Worm (Caenorhabditis elegans) whole organism, L4 larva: ENCODE measurements around the gene T20D3.14.
"Not testable (repeated sequence)": the region's sequence is repeated elsewhere in the genome, so short reads cannot be mapped to it uniquely, and the experiment has no call there.

Source experiments
- daf-16 ChIP-seq, 3 experiments: sonication (generic microtip); optimal IDR thresholded peaks; 2 replicates each; lab custom pipeline; 2016 to 2017; ENCODE audit warnings: missing genetic modification characterization in 3 of 3, missing genetic modification reagents in 3 of 3, mild to moderate bottlenecking in 2 of 3, missing compliant biosample characterization in 2 of 3, missing biosample characterization in 1 of 3, moderate library complexity in 1 of 3
- egl-27 ChIP-seq: sonication (generic microtip); optimal IDR thresholded peaks from 3 replicates; lab custom pipeline; 2017; ENCODE audit warnings: missing biosample characterization, missing genetic modification reagents, missing genetic modification characterization
- nhr-237 ChIP-seq: sonication (generic microtip); optimal IDR thresholded peaks from 2 replicates; lab custom pipeline; 2017; ENCODE audit warnings: missing biosample characterization, missing genetic modification characterization
- nhr-76 ChIP-seq: fragments of 150-350 bp; optimal IDR thresholded peaks from 2 replicates; lab custom pipeline; 2014; ENCODE audit warnings: missing biosample characterization, missing genetic modification characterization
- nhr-77 ChIP-seq: fragments of 150-350 bp; optimal IDR thresholded peaks from 2 replicates; lab custom pipeline; 2014; ENCODE audit warnings: missing biosample characterization, missing genetic modification characterization

DNA sequence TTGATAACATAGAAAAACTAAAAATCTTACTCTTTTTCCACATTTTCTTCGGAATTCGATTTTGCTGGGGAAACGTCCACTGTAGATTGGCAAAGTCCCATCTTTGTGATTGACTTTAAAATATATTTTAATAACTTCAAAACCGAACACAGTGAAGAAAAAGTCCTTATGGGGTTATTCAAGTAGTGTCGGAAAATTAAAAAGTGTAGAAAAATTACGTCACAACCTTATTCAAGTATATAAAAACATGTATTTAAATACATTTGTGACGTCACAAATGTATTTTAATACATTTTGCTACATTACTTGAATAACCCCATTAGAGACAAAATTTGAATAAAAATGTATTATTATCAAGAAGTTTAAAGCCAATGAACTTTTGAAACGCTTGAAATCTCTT lies 22.9 kb downstream of the T20D3.14 start, which contains the start of gene F49C12.7:
- not testable (repeated sequence) for TF ChIP-seq daf-16 (GFP tag; optimal IDR thresholded peaks at IDR 0.05; lab: Kevin White, UChicago); daf-16 (tag; optimal IDR thresholded peaks at IDR 0.05; lab: Kevin White, UChicago); nhr-77 (tag; lab: Kevin White, UChicago); nhr-76 (tag; lab: Kevin White, UChicago); nhr-237 (tag; lab: Kevin White, UChicago); egl-27 (tag; lab: Kevin White, UChicago)
